Worm (Caenorhabditis elegans) whole organism, L3 larva: ENCODE data around the gene F49C12.3.

Experiments
- R02D3.7 ChIP-seq: fragments of 150-350 bp; optimal IDR thresholded peaks from 2 replicates; lab custom pipeline; 2014; ENCODE audit warnings: missing biosample characterization, missing genetic modification characterization
- aly-2 ChIP-seq: fragments of 150-350 bp; optimal IDR thresholded peaks from 2 replicates; lab custom pipeline; 2014; ENCODE audit warnings: missing biosample characterization, missing genetic modification characterization
- ama-1 ChIP-seq: fragments of 150-350 bp; optimal IDR thresholded peaks from 2 replicates; lab custom pipeline; 2018
- ceh-16 ChIP-seq: sonication (generic microtip); optimal IDR thresholded peaks from 2 replicates; lab custom pipeline; 2017; ENCODE audit warnings: missing biosample characterization, missing genetic modification characterization
- ceh-28 ChIP-seq: fragments of 150-350 bp; optimal IDR thresholded peaks from 2 replicates; lab custom pipeline; 2014; ENCODE audit warnings: missing biosample characterization, missing genetic modification reagents, missing genetic modification characterization
- ceh-9 ChIP-seq: sonication (generic microtip); optimal IDR thresholded peaks from 2 replicates; lab custom pipeline; 2018; ENCODE audit warnings: missing biosample characterization, missing genetic modification characterization
- egl-27 ChIP-seq: sonication (generic microtip); optimal IDR thresholded peaks from 4 replicates; lab custom pipeline; 2017; ENCODE audit warnings: missing biosample characterization, missing genetic modification reagents, missing genetic modification characterization
- egl-5 ChIP-seq: fragments of 150-350 bp; optimal IDR thresholded peaks from 2 replicates; lab custom pipeline; 2017; ENCODE audit warnings: missing biosample characterization, missing genetic modification reagents, missing genetic modification characterization, inconsistent platforms
- elt-2 ChIP-seq: sonication (generic microtip); optimal IDR thresholded peaks from 2 replicates; lab custom pipeline; 2016; ENCODE audit warnings: missing genetic modification reagents, mild to moderate bottlenecking, missing genetic modification characterization, missing compliant biosample characterization
- eor-1 ChIP-seq, 2 experiments: fragments of 150-350 bp; optimal IDR thresholded peaks; 2 replicates each; lab custom pipeline; 2014 to 2018; ENCODE audit warnings: missing biosample characterization in 2 of 2, missing genetic modification characterization in 2 of 2
- fkh-10 ChIP-seq: sonication (generic microtip); optimal IDR thresholded peaks from 2 replicates; lab custom pipeline; 2017; ENCODE audit warnings: missing biosample characterization, missing genetic modification reagents, missing genetic modification characterization
- fkh-2 ChIP-seq: fragments of 150-350 bp; optimal IDR thresholded peaks from 2 replicates; lab custom pipeline; 2014; ENCODE audit warnings: missing biosample characterization, missing genetic modification reagents, missing genetic modification characterization
- hmg-11 ChIP-seq: sonication (generic microtip); optimal IDR thresholded peaks from 2 replicates; lab custom pipeline; 2016; ENCODE audit warnings: missing genetic modification characterization, missing compliant biosample characterization
- jun-1 ChIP-seq: fragments of 150-350 bp; optimal IDR thresholded peaks from 2 replicates; lab custom pipeline; 2014; ENCODE audit warnings: missing biosample characterization, missing genetic modification reagents, missing genetic modification characterization
- lin-15B ChIP-seq: fragments of 150-350 bp; optimal IDR thresholded peaks from 2 replicates; lab custom pipeline; 2014; ENCODE audit warnings: missing biosample characterization, missing genetic modification characterization
- lin-39 ChIP-seq: fragments of 150-350 bp; optimal IDR thresholded peaks from 2 replicates; lab custom pipeline; 2018; ENCODE audit warnings: missing biosample characterization, missing genetic modification reagents, missing genetic modification characterization
- lsy-12 ChIP-seq: sonication (generic microtip); optimal IDR thresholded peaks from 2 replicates; lab custom pipeline; 2016; ENCODE audit warnings: mild to moderate bottlenecking, missing genetic modification characterization, missing compliant biosample characterization
- mdl-1 ChIP-seq: fragments of 150-350 bp; optimal IDR thresholded peaks from 2 replicates; lab custom pipeline; 2014; ENCODE audit warnings: missing biosample characterization, missing genetic modification characterization
- mml-1 ChIP-seq: fragments of 150-350 bp; sonication (generic microtip); optimal IDR thresholded peaks from 3 replicates; lab custom pipeline; 2014; ENCODE audit warnings: missing biosample characterization, missing genetic modification characterization
- nfya-1 ChIP-seq: sonication (generic microtip); optimal IDR thresholded peaks from 2 replicates; lab custom pipeline; 2017; ENCODE audit warnings: missing genetic modification characterization, mild to moderate bottlenecking, missing compliant biosample characterization, antibody characterized with exemption, moderate library complexity; ENCODE audit not compliant: insufficient read depth
- nhr-23 ChIP-seq: fragments of 150-350 bp; optimal IDR thresholded peaks from 2 replicates; lab custom pipeline; 2014; ENCODE audit warnings: missing biosample characterization, missing genetic modification reagents, missing genetic modification characterization
- nhr-237 ChIP-seq: fragments of 150-350 bp; optimal IDR thresholded peaks from 2 replicates; lab custom pipeline; 2014; ENCODE audit warnings: missing biosample characterization, missing genetic modification characterization
- nhr-25 ChIP-seq: sonication (generic microtip); optimal IDR thresholded peaks from 2 replicates; lab custom pipeline; 2017; ENCODE audit warnings: missing biosample characterization, missing genetic modification characterization
- nhr-43 ChIP-seq: sonication (generic microtip); optimal IDR thresholded peaks from 2 replicates; lab custom pipeline; 2016; ENCODE audit warnings: mild to moderate bottlenecking, missing genetic modification characterization, missing compliant biosample characterization; ENCODE audit not compliant: poor library complexity, severe bottlenecking
- nhr-67 ChIP-seq: fragments of 150-350 bp; optimal IDR thresholded peaks from 2 replicates; lab custom pipeline; 2014; ENCODE audit warnings: missing biosample characterization, missing genetic modification characterization
- nhr-76 ChIP-seq: fragments of 150-350 bp; sonication (generic microtip); optimal IDR thresholded peaks from 5 replicates; lab custom pipeline; 2014; ENCODE audit warnings: missing biosample characterization, missing genetic modification characterization
- pha-4 ChIP-seq: fragments of 150-350 bp; optimal IDR thresholded peaks from 2 replicates; lab custom pipeline; 2014; ENCODE audit warnings: missing biosample characterization, missing genetic modification reagents, missing genetic modification characterization
- pqm-1 ChIP-seq: fragments of 150-350 bp; optimal IDR thresholded peaks from 2 replicates; lab custom pipeline; 2017; ENCODE audit warnings: missing biosample characterization, missing genetic modification characterization, inconsistent platforms
- sea-2 ChIP-seq: fragments of 150-350 bp; sonication (generic microtip); optimal IDR thresholded peaks from 4 replicates; lab custom pipeline; 2014; ENCODE audit warnings: missing biosample characterization, missing genetic modification reagents, missing genetic modification characterization
- skn-1 ChIP-seq: fragments of 150-350 bp; optimal IDR thresholded peaks from 2 replicates; lab custom pipeline; 2014; ENCODE audit warnings: missing biosample characterization, missing genetic modification characterization
- snpc-4 ChIP-seq: fragments of 150-350 bp; optimal IDR thresholded peaks from 2 replicates; lab custom pipeline; 2014; ENCODE audit warnings: missing biosample characterization, missing genetic modification characterization
- tbx-2 ChIP-seq: sonication (generic microtip); optimal IDR thresholded peaks from 2 replicates; lab custom pipeline; 2016; ENCODE audit warnings: mild to moderate bottlenecking, missing genetic modification characterization, missing compliant biosample characterization
- zag-1 ChIP-seq: fragments of 150-350 bp; optimal IDR thresholded peaks from 2 replicates; lab custom pipeline; 2014; ENCODE audit warnings: missing biosample characterization, missing genetic modification characterization

F49C12.3 gene

ce11 chrIV:9300127-9300526, at the start of gene F49C12.3:
F49C12.3 (plus strand) TSS chrIV:9300427.
- TF ChIP-seq ceh-16 (tag; lab: Kevin White, UChicago), result no peak
- TF ChIP-seq hmg-11 (tag; lab: Kevin White, UChicago), result no peak
- TF ChIP-seq ceh-9 (tag; lab: Kevin White, UChicago), result no peak
- TF ChIP-seq aly-2 (tag; lab: Kevin White, UChicago), result no peak
- TF ChIP-seq lin-39, result no peak

ce11 chrIV:9251079-9251478, 49.1 kb upstream of the F49C12.3 start, which contains the start of gene Y11D7A.8:
Y11D7A.8 (plus strand) TSS chrIV:9251379.
- TF ChIP-seq zag-1 (tag; lab: Kevin White, UChicago) (no peak), elt-2 (no peak), nhr-25 (tag; lab: Kevin White, UChicago) (no peak), mml-1 (no peak)

- no peak for TF ChIP-seq nhr-76 (tag; lab: Kevin White, UChicago)
- no peak for TF ChIP-seq nhr-23 (tag; lab: Kevin White, UChicago)
- TF ChIP-seq ceh-28 (tag; lab: Kevin White, UChicago), result no peak
- no peak for TF ChIP-seq skn-1
- no peak for TF ChIP-seq jun-1 (tag; lab: Kevin White, UChicago)
- no peak for TF ChIP-seq nhr-237
- TF ChIP-seq lin-39, result no peak
- TF ChIP-seq nhr-67 (tag; lab: Kevin White, UChicago), result no peak
- TF ChIP-seq lsy-12 (tag; lab: Kevin White, UChicago), result no peak
- TF ChIP-seq pha-4 (tag; lab: Kevin White, UChicago), result no peak
- TF ChIP-seq egl-27 (tag; lab: Kevin White, UChicago), result no peak
- no peak for TF ChIP-seq fkh-10 (GFP tag; lab: Kevin White, UChicago)
- TF ChIP-seq nfya-1 (tag; lab: Kevin White, UChicago), result no peak
- no peak for TF ChIP-seq ceh-16 (tag; lab: Kevin White, UChicago)
- TF ChIP-seq eor-1 (tag; optimal IDR thresholded peaks at IDR 0.05; lab: Kevin White, UChicago), result no peak
- no peak for TF ChIP-seq hmg-11 (tag; lab: Kevin White, UChicago)
- no peak for TF ChIP-seq egl-5 (tag; lab: Kevin White, UChicago)
- TF ChIP-seq elt-2, result no peak
- no peak for TF ChIP-seq zag-1 (tag; lab: Kevin White, UChicago)
Measured at ce11 chrIV:9256017-9256416, 44.2 kb upstream of the F49C12.3 start, which contains the start of gene Y11D7A.9. Y11D7A.9 (minus strand) TSS chrIV:9256117.

ce11 chrIV:9256865-9257264, 43.4 kb upstream of the F49C12.3 start:
- TF ChIP-seq mml-1 (no peak), pha-4 (tag; lab: Kevin White, UChicago) (no peak), nhr-23 (tag; lab: Kevin White, UChicago) (no peak), nhr-43 (tag; lab: Kevin White, UChicago) (no peak), mdl-1 (tag; lab: Kevin White, UChicago) (no peak), R02D3.7 (tag; lab: Kevin White, UChicago) (no peak), lin-15B (tag; lab: Kevin White, UChicago) (no peak), fkh-2 (tag; lab: Kevin White, UChicago) (no peak), skn-1 (no peak), ceh-16 (tag; lab: Kevin White, UChicago) (no peak), zag-1 (tag; lab: Kevin White, UChicago) (no peak), snpc-4 (tag; lab: Kevin White, UChicago) (no peak), ama-1 (lab: Kevin White, UChicago) (no peak)

- TF ChIP-seq ama-1 (lab: Kevin White, UChicago) (peak; percentile 89), mml-1 (no peak), lin-39 (no peak), nhr-25 (tag; lab: Kevin White, UChicago) (peak; percentile 56), tbx-2 (tag; lab: Kevin White, UChicago) (peak; percentile 13), nhr-43 (tag; lab: Kevin White, UChicago) (peak; percentile 52), nhr-23 (tag; lab: Kevin White, UChicago) (peak; percentile 14)
Measured at ce11 chrIV:9258547-9258946, 41.7 kb upstream of the F49C12.3 start.

- peak; percentile 87 for TF ChIP-seq skn-1
- no peak for TF ChIP-seq hmg-11 (tag; lab: Kevin White, UChicago)
- no peak for TF ChIP-seq ama-1 (lab: Kevin White, UChicago)
- TF ChIP-seq lin-39, result no peak
- TF ChIP-seq ceh-16 (tag; lab: Kevin White, UChicago), result no peak
- no peak for TF ChIP-seq pqm-1 (tag; lab: Kevin White, UChicago)
- no peak for TF ChIP-seq sea-2 (GFP tag; lab: Kevin White, UChicago)
Measured at ce11 chrIV:9259687-9260086, 40.5 kb upstream of the F49C12.3 start, which contains the start of gene Y11D7A.10. Y11D7A.10 (minus strand) TSS chrIV:9259768.
